Fruit fly (Drosophila melanogaster): ENCODE data around the gene Ir7d.

Gene Ir7d

dm6 chrX:7901153-7902038 is 22.8 kb upstream of the Ir7d start, which contains the start of the genes RpS6 and bys (continued):
- TF ChIP-seq Sox14 (GFP tag; optimal IDR thresholded peaks at IDR 0.05): peak; percentile 42
- peak; percentile 41 for TF ChIP-seq CG8632 (GFP tag; optimal IDR thresholded peaks at IDR 0.05)
- peak; percentile 17 for TF ChIP-seq Eip75B (GFP tag; optimal IDR thresholded peaks at IDR 0.05)
- no peak for TF ChIP-seq fd59A (GFP tag; optimal IDR thresholded peaks at IDR 0.05)
- TF ChIP-seq fkh (GFP tag; optimal IDR thresholded peaks at IDR 0.05): peak; percentile 7
- peak; percentile 27 for TF ChIP-seq CG6808 (GFP tag; optimal IDR thresholded peaks at IDR 0.05)
- TF ChIP-seq CG10669 (GFP tag; optimal IDR thresholded peaks at IDR 0.05): peak; percentile 43
- TF ChIP-seq CG10631 (GFP tag; optimal IDR thresholded peaks at IDR 0.05): peak; percentile 47
- no peak for TF ChIP-seq Hr4 (GFP tag; optimal IDR thresholded peaks at IDR 0.05)
- peak; percentile 38 for TF ChIP-seq lz (GFP tag; optimal IDR thresholded peaks at IDR 0.05)
- peak; percentile 31 for TF ChIP-seq CG34406 (GFP tag; optimal IDR thresholded peaks at IDR 0.05)
- peak; percentile 64 for TF ChIP-seq net (GFP tag; optimal IDR thresholded peaks at IDR 0.05)
- TF ChIP-seq Ets96B (tag; optimal IDR thresholded peaks at IDR 0.05): no peak
- TF ChIP-seq Sox102F (GFP tag; optimal IDR thresholded peaks at IDR 0.05): peak; percentile 74
- no peak for TF ChIP-seq CG11902 (GFP tag; optimal IDR thresholded peaks at IDR 0.05)
- TF ChIP-seq fd85E (GFP tag; optimal IDR thresholded peaks at IDR 0.05): peak; percentile 21
- peak; percentile 38 for TF ChIP-seq achi (GFP tag; optimal IDR thresholded peaks at IDR 0.05)
- peak; percentile 64 for TF ChIP-seq CG9139 (GFP tag; optimal IDR thresholded peaks at IDR 0.05)
- peak; percentile 28 for TF ChIP-seq cyc (GFP tag; optimal IDR thresholded peaks at IDR 0.05)
- TF ChIP-seq Met (GFP tag; optimal IDR thresholded peaks at IDR 0.05): peak; percentile 44
- TF ChIP-seq CG8319 (GFP tag; optimal IDR thresholded peaks at IDR 0.05): peak; percentile 6

- peak; percentile 38 for TF ChIP-seq svp (GFP tag)
- TF ChIP-seq Eip78C (GFP tag): no peak
Measured at dm6 chrX:7900659-7901058, 22.0 kb upstream of the Ir7d start.

dm6 chrX:7893411-7894122 is 14.9 kb upstream of the Ir7d start, which contains the start of the genes CG45089, ND-MNLL and p115:
Gene CG45089, minus strand, starts transcription at chrX:7893798.
Gene ND-MNLL, minus strand, starts transcription at chrX:7893798.
Gene p115, plus strand, starts transcription at chrX:7894031.
- TF ChIP-seq dsx (GFP tag; optimal IDR thresholded peaks at IDR 0.05; ENCODE audit: poor library complexity, severe bottlenecking) (peak; percentile 24), spab (GFP tag; optimal IDR thresholded peaks at IDR 0.05) (no peak), achi (GFP tag; optimal IDR thresholded peaks at IDR 0.05) (peak; percentile 76), Gug (GFP tag; IDR thresholded peaks at IDR 0.05) (no peak), Met (GFP tag; optimal IDR thresholded peaks at IDR 0.05) (peak; percentile 52), Hr38 (GFP tag; optimal IDR thresholded peaks at IDR 0.05) (no peak), CG8119 (GFP tag; IDR thresholded peaks at IDR 0.05) (peak; percentile 43; the same call in 1 of the 3 replicates), CG11902 (GFP tag; optimal IDR thresholded peaks at IDR 0.05) (peak; percentile 1), CG6808 (GFP tag; optimal IDR thresholded peaks at IDR 0.05) (no peak), Eip75B (GFP tag; optimal IDR thresholded peaks at IDR 0.05) (peak; percentile 35), topi (GFP tag; optimal IDR thresholded peaks at IDR 0.05) (peak; percentile 46), Smox (GFP tag; optimal IDR thresholded peaks at IDR 0.05) (peak; percentile 57), cyc (GFP tag; optimal IDR thresholded peaks at IDR 0.05) (peak; percentile 46), salr (GFP tag; optimal IDR thresholded peaks at IDR 0.05) (peak in 1 of 2 experiments; percentile 10), fd59A (GFP tag; optimal IDR thresholded peaks at IDR 0.05) (no peak), CG15336 (GFP tag; IDR thresholded peaks at IDR 0.05) (no peak), Sox15 (GFP tag; optimal IDR thresholded peaks at IDR 0.05) (no peak), CG10631 (GFP tag; optimal IDR thresholded peaks at IDR 0.05) (peak; percentile 73), vri (GFP tag; optimal IDR thresholded peaks at IDR 0.05) (peak; percentile 70), Ets21C (GFP tag; optimal IDR thresholded peaks at IDR 0.05) (peak; percentile 13), esn (GFP tag; optimal IDR thresholded peaks at IDR 0.05) (peak; percentile 59), eg (GFP tag; IDR thresholded peaks at IDR 0.05) (peak; percentile 49; the same call in 2 of the 3 replicates), CG31627 (GFP tag; optimal IDR thresholded peaks at IDR 0.05) (peak; percentile 50), CG7368 (GFP tag; optimal IDR thresholded peaks at IDR 0.05) (no peak), Blimp-1 (GFP tag; optimal IDR thresholded peaks at IDR 0.05) (no peak), CG11294 (GFP tag; IDR thresholded peaks at IDR 0.05) (no peak), CG10669 (GFP tag; optimal IDR thresholded peaks at IDR 0.05) (peak; percentile 26), ss (GFP tag; optimal IDR thresholded peaks at IDR 0.05) (peak in 1 of 2 experiments; percentile 4), CG11762 (GFP tag; optimal IDR thresholded peaks at IDR 0.05; ENCODE audit: insufficient read depth) (no peak), acj6 (GFP tag; optimal IDR thresholded peaks at IDR 0.05) (peak; percentile 51), CG8319 (GFP tag; optimal IDR thresholded peaks at IDR 0.05) (no peak)
